Worm (Caenorhabditis elegans): ENCODE measurements around the gene twk-13.

The twk-13 gene

ce11 chrV:12337894-12338293 is at the start of gene twk-13:
twk-13 (minus strand) TSS chrV:12337994.
- no peak for TF ChIP-seq hlh-4 (tag; optimal IDR thresholded peaks at IDR 0.05)
- TF ChIP-seq pag-3 (tag; optimal IDR thresholded peaks at IDR 0.05; ENCODE audit: borderline replicate concordance, insufficient read depth) = no peak
- TF ChIP-seq ceh-82 (tag; optimal IDR thresholded peaks at IDR 0.05) = no peak
- TF ChIP-seq ces-1 (GFP tag; optimal IDR thresholded peaks at IDR 0.05) = no peak
- TF ChIP-seq unc-86 (tag; optimal IDR thresholded peaks at IDR 0.05) = no peak
- TF ChIP-seq rnt-1 (tag; optimal IDR thresholded peaks at IDR 0.05) = no peak
- TF ChIP-seq nhr-12 (tag; optimal IDR thresholded peaks at IDR 0.05) = no peak
- no peak for TF ChIP-seq aha-1 (tag; optimal IDR thresholded peaks at IDR 0.05)
- TF ChIP-seq nhr-85 (tag) = no peak
- no peak for TF ChIP-seq nhr-19 (GFP tag; conservative IDR thresholded peaks at IDR 0.05)
- no peak for TF ChIP-seq zag-1 (tag; optimal IDR thresholded peaks at IDR 0.05)
- TF ChIP-seq egl-13 (tag; optimal IDR thresholded peaks at IDR 0.05) = no peak
- TF ChIP-seq nhr-76 (tag; optimal IDR thresholded peaks at IDR 0.05) = no peak
- no peak for TF ChIP-seq egl-27 (tag; optimal IDR thresholded peaks at IDR 0.05)
- TF ChIP-seq elt-3 (tag; optimal IDR thresholded peaks at IDR 0.05) = no peak

DNA sequence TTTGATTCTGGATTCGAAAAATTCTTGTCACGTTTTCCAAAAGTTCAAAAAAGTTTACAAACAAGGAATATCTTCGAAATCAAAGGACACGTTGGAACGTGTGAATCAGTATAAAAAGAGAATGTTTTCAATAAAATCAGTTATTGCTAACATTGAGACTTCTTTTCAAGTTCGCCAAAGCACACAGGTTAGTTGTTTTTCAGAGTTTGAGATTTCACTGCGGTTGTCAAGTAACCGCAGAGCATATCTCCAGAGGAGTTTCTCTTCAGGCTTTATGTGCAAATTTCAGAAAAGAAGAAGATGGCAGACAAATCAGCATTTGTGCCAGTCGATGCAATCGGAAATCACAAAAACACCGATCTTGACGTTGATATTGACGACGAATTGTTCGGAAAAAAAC is 48.4 kb upstream of the twk-13 start, which contains the start of gene K01D12.15:
TSS of gene K01D12.15 (plus strand) at position 301 of the 400 bp plus-strand sequence.
- TF ChIP-seq fkh-8 (tag; optimal IDR thresholded peaks at IDR 0.05) (no peak), nhr-19 (GFP tag; conservative IDR thresholded peaks at IDR 0.05) (no peak), zag-1 (tag; optimal IDR thresholded peaks at IDR 0.05) (no peak), ets-5 (GFP tag; IDR thresholded peaks at IDR 0.05) (no peak), snu-23 (GFP tag; optimal IDR thresholded peaks at IDR 0.05) (no peak), sox-4 (tag; optimal IDR thresholded peaks at IDR 0.05) (no peak), xbp-1 (tag; optimal IDR thresholded peaks at IDR 0.05) (no peak), Y116A8C.19 (tag; optimal IDR thresholded peaks at IDR 0.05; ENCODE audit: borderline replicate concordance) (no peak), efl-1 (optimal IDR thresholded peaks at IDR 0.05) (no peak), efl-1 (GFP tag; optimal IDR thresholded peaks at IDR 0.05 in 1 of 2) (no peak), alr-1 (tag; optimal IDR thresholded peaks at IDR 0.05; ENCODE audit: borderline replicate concordance) (no peak), nhr-11 (tag; optimal IDR thresholded peaks at IDR 0.05) (no peak), pqm-1 (tag; optimal IDR thresholded peaks at IDR 0.05) (no peak), egl-27 (tag; optimal IDR thresholded peaks at IDR 0.05) (no peak), nhr-85 (tag) (no peak), sup-37 (GFP tag; optimal IDR thresholded peaks at IDR 0.05) (no peak), sptf-1 (tag; optimal IDR thresholded peaks at IDR 0.05) (no peak), lir-3 (tag; optimal IDR thresholded peaks at IDR 0.05; ENCODE audit: poor library complexity) (no peak), fkh-4 (tag; optimal IDR thresholded peaks at IDR 0.05; ENCODE audit: borderline replicate concordance) (no peak), dpl-1 (GFP tag; optimal IDR thresholded peaks at IDR 0.05) (no peak), ceh-63 (GFP tag; optimal IDR thresholded peaks at IDR 0.05) (no peak)

- TF ChIP-seq egl-13 (tag; optimal IDR thresholded peaks at IDR 0.05) (no peak), nhr-20 (tag; optimal IDR thresholded peaks at IDR 0.05) (no peak), egl-27 (tag; optimal IDR thresholded peaks at IDR 0.05) (no peak), mef-2 (tag; optimal IDR thresholded peaks at IDR 0.05) (no peak), pag-3 (tag; optimal IDR thresholded peaks at IDR 0.05; ENCODE audit: borderline replicate concordance, insufficient read depth) (no peak), pax-3 (tag; optimal IDR thresholded peaks at IDR 0.05) (no peak), lsy-2 (tag; optimal IDR thresholded peaks at IDR 0.05) (no peak), Y116A8C.19 (tag; optimal IDR thresholded peaks at IDR 0.05; ENCODE audit: borderline replicate concordance) (no peak), rnt-1 (tag; optimal IDR thresholded peaks at IDR 0.05) (no peak), xbp-1 (tag; optimal IDR thresholded peaks at IDR 0.05) (no peak), unc-98 (GFP tag; IDR thresholded peaks at IDR 0.05) (no peak), fkh-4 (tag; optimal IDR thresholded peaks at IDR 0.05; ENCODE audit: borderline replicate concordance) (no peak), C34B4.2 (tag; optimal IDR thresholded peaks at IDR 0.05) (no peak), nhr-85 (tag) (no peak), unc-30 (tag; optimal IDR thresholded peaks at IDR 0.05) (no peak), efl-1 (optimal IDR thresholded peaks at IDR 0.05) (no peak), efl-1 (GFP tag; optimal IDR thresholded peaks at IDR 0.05 in 1 of 2) (no peak)
These were observed 39.5 kb upstream of the twk-13 start, which contains the start of gene K01D12.1 for ce11 chrV:12377256-12377655. K01D12.1 (plus strand) TSS chrV:12377556.
